Fruit fly (Drosophila melanogaster) whole organism, prepupa: ENCODE measurements around the gene Apt1.

Source experiments
- Blimp-1 ChIP-seq: fragments of 200-800 bp; sonication (Bioruptor generic); optimal IDR thresholded peaks from 3 replicates; lab custom pipeline; 2017; ENCODE audit warnings: missing biosample characterization, missing genetic modification characterization, mild to moderate bottlenecking, moderate library complexity, missing genetic modification reagents
- CG10669 ChIP-seq: fragments of 200-800 bp; sonication (Bioruptor generic); optimal IDR thresholded peaks from 3 replicates; lab custom pipeline; 2018; ENCODE audit warnings: missing biosample characterization, mild to moderate bottlenecking, missing genetic modification characterization, moderate library complexity
- CG11294 ChIP-seq: fragments of 200-800 bp; sonication (Bioruptor generic); IDR thresholded peaks from 2 replicates; pipeline ENCODE4 v1.3.6; 2022; ENCODE audit warnings: missing biosample characterization, missing genetic modification characterization
- CG11762 ChIP-seq: fragments of 200-800 bp; sonication (Bioruptor generic); optimal IDR thresholded peaks from 3 replicates; lab custom pipeline; 2016; ENCODE audit warnings: missing biosample characterization, missing genetic modification characterization; ENCODE audit not compliant: insufficient read depth
- CG11902 ChIP-seq: fragments of 200-800 bp; sonication (Bioruptor generic); optimal IDR thresholded peaks from 3 replicates; lab custom pipeline; 2016; ENCODE audit warnings: missing biosample characterization, missing genetic modification characterization
- CG15336 ChIP-seq: fragments of 200-800 bp; sonication (Bioruptor generic); IDR thresholded peaks from 2 replicates; pipeline ENCODE4 v1.3.6; 2022; ENCODE audit warnings: missing biosample characterization, missing genetic modification characterization
- CG1621 ChIP-seq: fragments of 200-800 bp; sonication (Bioruptor generic); optimal IDR thresholded peaks from 3 replicates; lab custom pipeline; 2018; ENCODE audit warnings: missing biosample characterization, mild to moderate bottlenecking, missing genetic modification characterization
- CG3032 ChIP-seq: fragments of 200-800 bp; optimal IDR thresholded peaks from 2 replicates; lab custom pipeline; 2019; ENCODE audit warnings: missing biosample characterization, mild to moderate bottlenecking, missing genetic modification characterization, moderate library complexity
- CG34406 ChIP-seq: fragments of 200-800 bp; sonication (Bioruptor generic); optimal IDR thresholded peaks from 3 replicates; lab custom pipeline; 2016; ENCODE audit warnings: missing biosample characterization, missing genetic modification characterization
- CG3919 ChIP-seq: fragments of 200-800 bp; sonication (Bioruptor generic); optimal IDR thresholded peaks from 3 replicates; lab custom pipeline; 2016; ENCODE audit warnings: missing biosample characterization, missing genetic modification characterization
- CG4318 ChIP-seq: fragments of 200-800 bp; sonication (Bioruptor generic); optimal IDR thresholded peaks from 3 replicates; lab custom pipeline; 2017; ENCODE audit warnings: missing biosample characterization, mild to moderate bottlenecking, missing genetic modification characterization
- CG6163 ChIP-seq: fragments of 200-800 bp; sonication (Bioruptor generic); IDR thresholded peaks from 3 replicates; pipeline ENCODE4 v1.3.6; 2022; ENCODE audit warnings: missing biosample characterization, missing genetic modification characterization
- CG6276 ChIP-seq: fragments of 200-800 bp; sonication (Bioruptor generic); optimal IDR thresholded peaks from 2 replicates; lab custom pipeline; 2017; ENCODE audit warnings: missing biosample characterization, mild to moderate bottlenecking, missing genetic modification characterization
- CG6792 ChIP-seq: fragments of 200-800 bp; sonication (Bioruptor generic); optimal IDR thresholded peaks from 3 replicates; lab custom pipeline; 2016; ENCODE audit warnings: missing biosample characterization, missing genetic modification characterization
- CG6854 ChIP-seq: fragments of 200-800 bp; sonication (Bioruptor generic); optimal IDR thresholded peaks from 2 replicates; lab custom pipeline; 2017; ENCODE audit warnings: missing biosample characterization, mild to moderate bottlenecking, missing genetic modification characterization
- CG7368 ChIP-seq: fragments of 200-800 bp; sonication (Bioruptor generic); optimal IDR thresholded peaks from 3 replicates; lab custom pipeline; 2016; ENCODE audit warnings: missing biosample characterization, missing genetic modification characterization
- CG8119 ChIP-seq: fragments of 200-800 bp; sonication (Bioruptor generic); IDR thresholded peaks from 3 replicates; pipeline ENCODE4 v1.3.6; 2022; ENCODE audit warnings: missing biosample characterization, missing genetic modification characterization
- CG8632 ChIP-seq: fragments of 200-800 bp; sonication (Bioruptor generic); optimal IDR thresholded peaks from 3 replicates; lab custom pipeline; 2016; ENCODE audit warnings: missing biosample characterization, missing genetic modification characterization
- Eip93F ChIP-seq: fragments of 200-800 bp; sonication (Bioruptor generic); optimal IDR thresholded peaks from 2 replicates; lab custom pipeline; 2016; ENCODE audit warnings: missing biosample characterization, mild to moderate bottlenecking, missing genetic modification characterization
- Ets96B ChIP-seq: fragments of 200-800 bp; optimal IDR thresholded peaks from 2 replicates; lab custom pipeline; 2019; ENCODE audit warnings: missing biosample characterization, mild to moderate bottlenecking, missing genetic modification characterization, moderate library complexity
- Hr38 ChIP-seq: sonication (Bioruptor generic); optimal IDR thresholded peaks from 2 replicates; lab custom pipeline; 2016; ENCODE audit warnings: missing biosample characterization, missing genetic modification characterization
- Hr4 ChIP-seq: fragments of 200-800 bp; sonication (Bioruptor generic); optimal IDR thresholded peaks from 3 replicates; lab custom pipeline; 2016; ENCODE audit warnings: missing biosample characterization, missing genetic modification characterization
- Lpt ChIP-seq: fragments of 200-800 bp; sonication (Bioruptor generic); optimal IDR thresholded peaks from 3 replicates; lab custom pipeline; 2016; ENCODE audit warnings: missing biosample characterization, missing genetic modification characterization
- Met ChIP-seq: fragments of 200-800 bp; sonication (Bioruptor generic); optimal IDR thresholded peaks from 3 replicates; lab custom pipeline; 2016; ENCODE audit warnings: missing biosample characterization, missing genetic modification characterization
- OdsH ChIP-seq: fragments of 200-800 bp; sonication (Bioruptor generic); optimal IDR thresholded peaks from 3 replicates; lab custom pipeline; 2016; ENCODE audit warnings: missing biosample characterization, missing genetic modification characterization
- Smox ChIP-seq: fragments of 200-800 bp; sonication (Bioruptor generic); optimal IDR thresholded peaks from 3 replicates; lab custom pipeline; 2016; ENCODE audit warnings: missing biosample characterization, missing genetic modification characterization
- Sox102F ChIP-seq: fragments of 200-800 bp; sonication (Bioruptor generic); optimal IDR thresholded peaks from 2 replicates; lab custom pipeline; 2016; ENCODE audit warnings: missing biosample characterization, mild to moderate bottlenecking, missing genetic modification characterization
- Sox14 ChIP-seq: fragments of 200-800 bp; sonication (Bioruptor generic); optimal IDR thresholded peaks from 3 replicates; lab custom pipeline; 2016; ENCODE audit warnings: missing biosample characterization, missing genetic modification characterization
- cyc ChIP-seq: fragments of 200-800 bp; sonication (Bioruptor generic); optimal IDR thresholded peaks from 3 replicates; lab custom pipeline; 2016; ENCODE audit warnings: missing biosample characterization, missing genetic modification characterization
- dac ChIP-seq: fragments of 200-800 bp; sonication (Bioruptor generic); optimal IDR thresholded peaks from 2 replicates; lab custom pipeline; 2017; ENCODE audit warnings: missing biosample characterization, mild to moderate bottlenecking, missing genetic modification characterization
- eg ChIP-seq: fragments of 200-800 bp; sonication (Bioruptor generic); IDR thresholded peaks from 3 replicates; pipeline ENCODE4 v1.3.6; 2022; ENCODE audit warnings: missing biosample characterization, missing genetic modification characterization
- esn ChIP-seq: fragments of 200-800 bp; sonication (Bioruptor generic); optimal IDR thresholded peaks from 2 replicates; lab custom pipeline; 2016; ENCODE audit warnings: missing biosample characterization, mild to moderate bottlenecking, missing genetic modification characterization, moderate library complexity
- fd59A ChIP-seq: fragments of 200-800 bp; sonication (Bioruptor generic); optimal IDR thresholded peaks from 2 replicates; lab custom pipeline; 2017; ENCODE audit warnings: missing biosample characterization, mild to moderate bottlenecking, missing genetic modification characterization, missing genetic modification reagents
- fd85E ChIP-seq: fragments of 200-800 bp; sonication (Bioruptor generic); optimal IDR thresholded peaks from 3 replicates; lab custom pipeline; 2016; ENCODE audit warnings: missing biosample characterization, missing genetic modification characterization
- pdm3 ChIP-seq: fragments of 200-800 bp; sonication (Bioruptor generic); optimal IDR thresholded peaks from 3 replicates; lab custom pipeline; 2016; ENCODE audit warnings: missing biosample characterization, missing genetic modification characterization
- salr ChIP-seq, 2 experiments: fragments of 200-800 bp; sonication (Bioruptor generic); optimal IDR thresholded peaks; 3 replicates each; lab custom pipeline; 2016 to 2018; ENCODE audit warnings: missing biosample characterization in 2 of 2, missing genetic modification characterization in 2 of 2, mild to moderate bottlenecking in 1 of 2
- spab ChIP-seq: fragments of 200-800 bp; sonication (Bioruptor generic); optimal IDR thresholded peaks from 2 replicates; lab custom pipeline; 2017; ENCODE audit warnings: missing biosample characterization, mild to moderate bottlenecking, missing genetic modification characterization, missing genetic modification reagents
- topi ChIP-seq: fragments of 200-800 bp; sonication (Bioruptor generic); optimal IDR thresholded peaks from 3 replicates; lab custom pipeline; 2016; ENCODE audit warnings: missing biosample characterization, missing genetic modification characterization
- vri ChIP-seq: fragments of 200-800 bp; sonication (Bioruptor generic); optimal IDR thresholded peaks from 3 replicates; lab custom pipeline; 2016; ENCODE audit warnings: missing biosample characterization, mild to moderate bottlenecking, missing genetic modification characterization

The Apt1 gene

dm6 chr3L:11583964-11584363, 43.9 kb upstream of the Apt1 start, which contains the start of gene CG32086:
Gene CG32086, minus strand, starts transcription at chr3L:11584064.
- TF ChIP-seq salr (GFP tag; optimal IDR thresholded peaks at IDR 0.05; lab: Kevin White, UChicago) (no peak), CG6163 (GFP tag; lab: Robert Waterston, UW) (no peak), Ets96B (no peak), Sox14 (GFP tag; lab: Kevin White, UChicago) (no peak), CG6854 (GFP tag; lab: Kevin White, UChicago) (no peak), CG15336 (GFP tag; lab: Robert Waterston, UW) (no peak), Eip93F (GFP tag; lab: Kevin White, UChicago) (no peak), CG3032 (tag; lab: Kevin White, UChicago) (no peak), fd59A (GFP tag; lab: Kevin White, UChicago) (no peak)

DNA sequence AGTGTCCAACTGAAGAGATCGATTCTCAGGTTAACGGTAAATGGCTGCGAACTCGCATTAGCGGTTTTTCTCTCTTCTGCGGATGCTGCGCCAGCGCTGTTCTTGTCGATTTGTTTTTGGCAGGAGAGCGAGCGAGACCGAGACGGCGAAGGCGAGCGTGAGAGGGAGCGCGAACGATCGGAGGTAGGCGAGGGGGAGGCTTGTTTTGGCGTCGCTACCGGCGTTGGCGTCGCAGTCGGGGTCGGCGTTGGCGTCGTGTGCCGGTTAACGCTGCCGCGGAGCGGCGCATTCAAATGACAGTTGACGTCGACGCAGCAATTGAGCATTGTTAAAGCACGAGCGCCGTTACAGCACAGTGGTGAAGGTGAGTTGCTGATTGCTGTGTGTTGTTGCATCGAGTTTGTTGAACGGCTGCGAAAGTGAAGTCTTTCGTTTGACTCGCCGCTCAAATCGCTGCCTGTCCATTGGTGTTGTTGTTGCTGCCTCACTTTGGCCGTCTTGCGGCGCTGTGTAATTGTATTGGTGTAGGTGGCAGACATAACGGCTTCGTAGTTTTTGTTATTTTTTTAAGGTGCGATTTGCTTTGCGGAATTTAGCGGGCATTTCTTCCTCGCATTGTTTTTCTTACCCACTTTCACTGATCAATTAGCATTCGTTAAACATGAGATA, 40.9 kb upstream of the Apt1 start:
- TF ChIP-seq Sox102F (GFP tag; lab: Kevin White, UChicago) (no peak), CG7368 (GFP tag; lab: Kevin White, UChicago) (no peak), Blimp-1 (GFP tag; lab: Kevin White, UChicago) (peak; percentile 87), CG11762 (GFP tag; lab: Kevin White, UChicago) (no peak), CG11294 (no peak), CG3032 (tag; lab: Kevin White, UChicago) (no peak), CG10669 (GFP tag; lab: Kevin White, UChicago) (no peak), CG11902 (GFP tag; lab: Kevin White, UChicago) (no peak), fd59A (GFP tag; lab: Kevin White, UChicago) (no peak), esn (no peak), CG3919 (no peak), eg (GFP tag; lab: Robert Waterston, UW) (no peak), Hr38 (GFP tag; lab: Kevin White, UChicago) (no peak), CG4318 (GFP tag; lab: Kevin White, UChicago) (no peak), CG15336 (GFP tag; lab: Robert Waterston, UW) (peak; percentile 49; the same call in 1 of the 2 replicates), Smox (GFP tag; lab: Kevin White, UChicago) (no peak), vri (GFP tag; lab: Kevin White, UChicago) (peak; percentile 7), OdsH (no peak), Sox14 (GFP tag; lab: Kevin White, UChicago) (no peak)

dm6 chr3L:11587720-11588580, 39.9 kb upstream of the Apt1 start, which contains the start of gene rt:
Gene rt, minus strand, starts transcription at chr3L:11587770.
- TF ChIP-seq Lpt: peak; percentile 67
- peak; percentile 88 for TF ChIP-seq CG1621 (tag; lab: Kevin White, UChicago)
- no peak for TF ChIP-seq Hr38 (GFP tag; lab: Kevin White, UChicago)
- TF ChIP-seq Hr4 (GFP tag; lab: Kevin White, UChicago): peak; percentile 83
- peak; percentile 63 for TF ChIP-seq CG11902 (GFP tag; lab: Kevin White, UChicago)
- peak; percentile 51 for TF ChIP-seq Eip93F (GFP tag; lab: Kevin White, UChicago)
- TF ChIP-seq Ets96B: peak; percentile 88
- peak; percentile 83 for TF ChIP-seq CG8119
- peak; percentile 52 to 81 for TF ChIP-seq salr (GFP tag; optimal IDR thresholded peaks at IDR 0.05; lab: Kevin White, UChicago)
- peak; percentile 84 for TF ChIP-seq CG15336 (GFP tag; lab: Robert Waterston, UW)
- peak; percentile 87 for TF ChIP-seq topi (GFP tag; lab: Kevin White, UChicago)
- TF ChIP-seq CG34406 (GFP tag; lab: Kevin White, UChicago): peak; percentile 78
- peak; percentile 72 for TF ChIP-seq dac (GFP tag; lab: Kevin White, UChicago)
- peak; percentile 74; the same call in 2 of the 3 replicates for TF ChIP-seq eg (GFP tag; lab: Robert Waterston, UW)
- TF ChIP-seq CG10669 (GFP tag; lab: Kevin White, UChicago): peak; percentile 92
- TF ChIP-seq CG7368 (GFP tag; lab: Kevin White, UChicago): peak; percentile 84
- peak; percentile 87 for TF ChIP-seq Met
- TF ChIP-seq fd59A (GFP tag; lab: Kevin White, UChicago): peak; percentile 90
- TF ChIP-seq CG3919: peak; percentile 79
- TF ChIP-seq Sox14 (GFP tag; lab: Kevin White, UChicago): peak; percentile 88
- peak; percentile 82 for TF ChIP-seq CG6276 (GFP tag; lab: Kevin White, UChicago)
- TF ChIP-seq fd85E (GFP tag; lab: Kevin White, UChicago): no peak
- TF ChIP-seq Smox (GFP tag; lab: Kevin White, UChicago): peak; percentile 78
- peak; percentile 77 for TF ChIP-seq cyc (GFP tag; lab: Kevin White, UChicago)
- peak; percentile 61 for TF ChIP-seq CG4318 (GFP tag; lab: Kevin White, UChicago)
- peak; percentile 70 for TF ChIP-seq CG11762 (GFP tag; lab: Kevin White, UChicago)
- peak; percentile 51 for TF ChIP-seq vri (GFP tag; lab: Kevin White, UChicago)
- peak; percentile 86 for TF ChIP-seq spab (GFP tag; lab: Kevin White, UChicago)
- TF ChIP-seq CG8632 (GFP tag; lab: Kevin White, UChicago): peak; percentile 70
- TF ChIP-seq CG11294: peak; percentile 56; the same call in 1 of the 2 replicates
- TF ChIP-seq CG6792 (GFP tag; lab: Kevin White, UChicago): peak; percentile 80
- peak; percentile 77 for TF ChIP-seq OdsH
- TF ChIP-seq CG6163 (GFP tag; lab: Robert Waterston, UW): peak; percentile 78; the same call in 2 of the 3 replicates
- TF ChIP-seq CG6854 (GFP tag; lab: Kevin White, UChicago): peak; percentile 81
- peak; percentile 82 for TF ChIP-seq pdm3 (GFP tag; lab: Kevin White, UChicago)
